Worm (Caenorhabditis elegans) whole organism, L4 larva: ENCODE data around the gene Y62H9A.2.

Experiments used
- F26F4.8 ChIP-seq: fragments of 200-800 bp; sonication (Bioruptor generic); conservative IDR thresholded peaks from 2 replicates; pipeline ENCODE4 v1.3.6; 2022; ENCODE audit warnings: missing genetic modification characterization, missing compliant biosample characterization
- F49E8.2 ChIP-seq: sonication (generic microtip); optimal IDR thresholded peaks from 2 replicates; lab custom pipeline; 2016; ENCODE audit warnings: missing compliant biosample characterization, mild to moderate bottlenecking, missing genetic modification characterization, borderline replicate concordance
- R02D3.7 ChIP-seq: fragments of 150-350 bp; sonication (generic microtip); optimal IDR thresholded peaks from 3 replicates; lab custom pipeline; 2014; ENCODE audit warnings: missing biosample characterization, missing genetic modification characterization
- T26A8.4 ChIP-seq: fragments of 200-800 bp; sonication (Bioruptor generic); IDR thresholded peaks from 2 replicates; pipeline ENCODE4 v1.3.6; 2022; ENCODE audit warnings: missing genetic modification characterization, missing compliant biosample characterization
- Y75B8A.6 ChIP-seq: fragments of 200-800 bp; sonication (Bioruptor generic); IDR thresholded peaks from 2 replicates; pipeline ENCODE4 v1.3.6; 2022; ENCODE audit warnings: missing genetic modification reagents, missing genetic modification characterization, missing compliant biosample characterization
- ZK337.2 ChIP-seq: fragments of 200-800 bp; sonication (Bioruptor generic); IDR thresholded peaks from 2 replicates; pipeline ENCODE4 v1.3.6; 2022; ENCODE audit warnings: missing genetic modification reagents, missing genetic modification characterization, missing compliant biosample characterization
- aha-1 ChIP-seq: fragments of 150-350 bp; peaks from one replicate; lab custom pipeline; 2014; ENCODE audit warnings: missing biosample characterization, missing genetic modification characterization
- ama-1 ChIP-seq: fragments of 150-350 bp; optimal IDR thresholded peaks from 2 replicates; lab custom pipeline; 2014; ENCODE audit warnings: inconsistent platforms, mixed read lengths
- arid-1 ChIP-seq: fragments of 200-800 bp; sonication (Bioruptor generic); conservative IDR thresholded peaks from 2 replicates; pipeline ENCODE4 v1.3.6; 2022; ENCODE audit warnings: missing genetic modification reagents, missing genetic modification characterization, missing compliant biosample characterization
- attf-4 ChIP-seq: sonication (generic microtip); optimal IDR thresholded peaks from 3 replicates; lab custom pipeline; 2017; ENCODE audit warnings: missing biosample characterization, missing genetic modification characterization
- ceh-20 ChIP-seq: fragments of 200-800 bp; sonication (Bioruptor generic); IDR thresholded peaks from 2 replicates; pipeline ENCODE4 v1.3.6; 2022; ENCODE audit warnings: missing genetic modification reagents, missing genetic modification characterization, missing compliant biosample characterization
- ceh-32 ChIP-seq: sonication (generic microtip); optimal IDR thresholded peaks from 2 replicates; lab custom pipeline; 2016; ENCODE audit warnings: mild to moderate bottlenecking, missing genetic modification characterization, missing compliant biosample characterization; ENCODE audit not compliant: poor library complexity
- ceh-44 ChIP-seq: fragments of 200-800 bp; sonication (Bioruptor generic); IDR thresholded peaks from 2 replicates; pipeline ENCODE4 v1.3.6; 2022; ENCODE audit warnings: missing genetic modification reagents, missing genetic modification characterization, missing compliant biosample characterization
- ceh-62 ChIP-seq: sonication (generic microtip); optimal IDR thresholded peaks from 2 replicates; lab custom pipeline; 2017; ENCODE audit warnings: missing biosample characterization, missing genetic modification characterization
- ceh-82 ChIP-seq: sonication (generic microtip); optimal IDR thresholded peaks from 2 replicates; lab custom pipeline; 2017; ENCODE audit warnings: missing biosample characterization, missing genetic modification characterization
- ces-1 ChIP-seq: fragments of 150-350 bp; sonication (generic microtip); optimal IDR thresholded peaks from 4 replicates; lab custom pipeline; 2014; ENCODE audit warnings: missing biosample characterization, missing genetic modification reagents, missing genetic modification characterization
- cey-2 ChIP-seq: sonication (generic microtip); optimal IDR thresholded peaks from 3 replicates; lab custom pipeline; 2017; ENCODE audit warnings: missing genetic modification characterization, mild to moderate bottlenecking, missing compliant biosample characterization, antibody characterized with exemption, borderline replicate concordance; ENCODE audit not compliant: insufficient read depth
- ctbp-1 ChIP-seq: fragments of 200-800 bp; sonication (Bioruptor generic); IDR thresholded peaks from 2 replicates; pipeline ENCODE4 v1.3.6; 2022; ENCODE audit warnings: missing genetic modification reagents, missing genetic modification characterization, missing compliant biosample characterization
- daf-16 ChIP-seq, 3 experiments: sonication (generic microtip); optimal IDR thresholded peaks; 2 replicates each; lab custom pipeline; 2016 to 2017; ENCODE audit warnings: missing genetic modification characterization in 3 of 3, missing genetic modification reagents in 3 of 3, mild to moderate bottlenecking in 2 of 3, missing compliant biosample characterization in 2 of 3, missing biosample characterization in 1 of 3, moderate library complexity in 1 of 3
- dmd-8 ChIP-seq: fragments of 200-800 bp; sonication (Bioruptor generic); IDR thresholded peaks from 2 replicates; pipeline ENCODE4 v1.3.6; 2022; ENCODE audit warnings: missing genetic modification characterization, missing compliant biosample characterization
- dmd-9 ChIP-seq: fragments of 200-800 bp; sonication (Bioruptor generic); IDR thresholded peaks from 2 replicates; pipeline ENCODE4 v1.3.6; 2022; ENCODE audit warnings: missing genetic modification reagents, missing genetic modification characterization, missing compliant biosample characterization
- duxl-1 ChIP-seq: sonication (generic microtip); optimal IDR thresholded peaks from 2 replicates; lab custom pipeline; 2016; ENCODE audit warnings: mild to moderate bottlenecking, missing genetic modification characterization, moderate library complexity, missing compliant biosample characterization; ENCODE audit not compliant: poor library complexity
- egl-43 ChIP-seq: fragments of 200-800 bp; sonication (Bioruptor generic); IDR thresholded peaks from 2 replicates; pipeline ENCODE4 v1.3.6; 2022; ENCODE audit warnings: missing genetic modification reagents, missing genetic modification characterization, missing compliant biosample characterization
- fkh-10 ChIP-seq: fragments of 150-350 bp; optimal IDR thresholded peaks from 2 replicates; lab custom pipeline; 2014; ENCODE audit warnings: missing biosample characterization, missing genetic modification reagents, missing genetic modification characterization
- hif-1 ChIP-seq, 2 experiments: sonication (generic microtip); optimal IDR thresholded peaks; 2 replicates each; lab custom pipeline; 2016 to 2017; ENCODE audit warnings: missing compliant biosample characterization in 2 of 2, missing genetic modification characterization in 2 of 2, missing genetic modification reagents in 2 of 2, missing genotype in 2 of 2, mild to moderate bottlenecking in 1 of 2
- hlh-11 ChIP-seq: fragments of 200-800 bp; sonication (Bioruptor generic); optimal IDR thresholded peaks from 2 replicates; lab custom pipeline; 2018; ENCODE audit warnings: mild to moderate bottlenecking, missing genetic modification characterization, missing compliant biosample characterization
- lin-1 ChIP-seq: fragments of 200-800 bp; sonication (Bioruptor generic); IDR thresholded peaks from 2 replicates; pipeline ENCODE4 v1.3.6; 2022; ENCODE audit warnings: missing genetic modification reagents, missing genetic modification characterization, missing compliant biosample characterization
- lin-15B ChIP-seq: fragments of 150-350 bp; sonication (generic microtip); optimal IDR thresholded peaks from 3 replicates; lab custom pipeline; 2014; ENCODE audit warnings: missing biosample characterization, missing genetic modification characterization
- lin-29 ChIP-seq: fragments of 200-800 bp; sonication (Bioruptor generic); IDR thresholded peaks from 2 replicates; pipeline ENCODE4 v1.3.6; 2022; ENCODE audit warnings: missing genetic modification reagents, missing genetic modification characterization, missing compliant biosample characterization
- lin-38 ChIP-seq: fragments of 200-800 bp; sonication (Bioruptor generic); IDR thresholded peaks from 2 replicates; pipeline ENCODE4 v1.3.6; 2022; ENCODE audit warnings: missing genetic modification reagents, missing genetic modification characterization, missing compliant biosample characterization
- madf-5 ChIP-seq, 2 experiments: fragments of 200-800 bp; sonication (Bioruptor generic); IDR thresholded peaks; 2 replicates each; pipeline ENCODE4 v1.3.6; 2022; ENCODE audit warnings: missing compliant biosample characterization in 2 of 2, missing genetic modification characterization in 2 of 2
- mdl-1 ChIP-seq, 2 experiments: fragments of 150-350 bp in 1 of 2; sonication (generic microtip) in 1 of 2; optimal IDR thresholded peaks; 2 replicates each; lab custom pipeline; 2014 to 2017; ENCODE audit warnings: missing biosample characterization in 2 of 2, missing genetic modification characterization in 2 of 2
- mep-1 ChIP-seq: fragments of 150-350 bp; sonication (generic microtip); optimal IDR thresholded peaks from 3 replicates; lab custom pipeline; 2014; ENCODE audit warnings: missing biosample characterization, missing genetic modification characterization
- nhr-10 ChIP-seq: fragments of 150-350 bp; optimal IDR thresholded peaks from 2 replicates; lab custom pipeline; 2014; ENCODE audit warnings: missing biosample characterization, missing genetic modification characterization
- nhr-11 ChIP-seq: fragments of 150-350 bp; optimal IDR thresholded peaks from 2 replicates; lab custom pipeline; 2014; ENCODE audit warnings: missing biosample characterization, missing genetic modification characterization
- nhr-111 ChIP-seq: fragments of 200-800 bp; sonication (Bioruptor generic); optimal IDR thresholded peaks from 2 replicates; lab custom pipeline; 2018; ENCODE audit warnings: mild to moderate bottlenecking, missing genetic modification characterization, missing compliant biosample characterization
- nhr-237 ChIP-seq: sonication (generic microtip); optimal IDR thresholded peaks from 2 replicates; lab custom pipeline; 2017; ENCODE audit warnings: missing biosample characterization, missing genetic modification characterization
- nhr-25 ChIP-seq: sonication (generic microtip); optimal IDR thresholded peaks from 2 replicates; lab custom pipeline; 2017; ENCODE audit warnings: missing genetic modification characterization, mild to moderate bottlenecking, missing compliant biosample characterization, antibody characterized with exemption, moderate library complexity, borderline replicate concordance; ENCODE audit not compliant: insufficient read depth
- nhr-28 ChIP-seq: fragments of 150-350 bp; optimal IDR thresholded peaks from 2 replicates; lab custom pipeline; 2014; ENCODE audit warnings: missing biosample characterization, missing genetic modification characterization
- nhr-48 ChIP-seq: sonication (generic microtip); optimal IDR thresholded peaks from 2 replicates; lab custom pipeline; 2016; ENCODE audit warnings: mild to moderate bottlenecking, missing genetic modification characterization, missing compliant biosample characterization
- nhr-6 ChIP-seq: fragments of 150-350 bp; optimal IDR thresholded peaks from 2 replicates; lab custom pipeline; 2014; ENCODE audit warnings: missing biosample characterization, missing genetic modification characterization
- nhr-76 ChIP-seq: fragments of 150-350 bp; optimal IDR thresholded peaks from 2 replicates; lab custom pipeline; 2014; ENCODE audit warnings: missing biosample characterization, missing genetic modification characterization
- php-3 ChIP-seq: fragments of 200-800 bp; sonication (Bioruptor generic); IDR thresholded peaks from 2 replicates; pipeline ENCODE4 v1.3.6; 2022; ENCODE audit warnings: missing genetic modification reagents, missing genetic modification characterization, missing compliant biosample characterization
- pqm-1 ChIP-seq: sonication (generic microtip); optimal IDR thresholded peaks from 2 replicates; lab custom pipeline; 2017; ENCODE audit warnings: missing biosample characterization, missing genetic modification characterization
- rbr-2 ChIP-seq: sonication (generic microtip); optimal IDR thresholded peaks from 2 replicates; lab custom pipeline; 2016; ENCODE audit warnings: missing genotype, missing genetic modification characterization, missing compliant biosample characterization
- sdz-12 ChIP-seq: fragments of 200-800 bp; sonication (Bioruptor generic); optimal IDR thresholded peaks from 2 replicates; lab custom pipeline; 2018; ENCODE audit warnings: mild to moderate bottlenecking, missing genetic modification characterization, missing compliant biosample characterization
- snpc-1.2 ChIP-seq: fragments of 200-800 bp; sonication (Bioruptor generic); IDR thresholded peaks from 2 replicates; pipeline ENCODE4 v1.3.6; 2022; ENCODE audit warnings: missing genetic modification reagents, missing genetic modification characterization, missing compliant biosample characterization
- unc-130 ChIP-seq: sonication (generic microtip); optimal IDR thresholded peaks from 2 replicates; lab custom pipeline; 2016; ENCODE audit warnings: missing genetic modification reagents, missing genetic modification characterization, missing compliant biosample characterization
- unc-39 ChIP-seq: sonication (generic microtip); optimal IDR thresholded peaks from 2 replicates; lab custom pipeline; 2017; ENCODE audit warnings: missing biosample characterization, missing genetic modification characterization
- zag-1 ChIP-seq: fragments of 150-350 bp; optimal IDR thresholded peaks from 2 replicates; lab custom pipeline; 2014; ENCODE audit warnings: missing biosample characterization, missing genetic modification characterization
- zfp-3 ChIP-seq: fragments of 200-800 bp; sonication (Bioruptor generic); conservative IDR thresholded peaks from 2 replicates; pipeline ENCODE4 v1.3.6; 2022; ENCODE audit warnings: missing genetic modification reagents, missing genetic modification characterization, missing compliant biosample characterization
- ztf-7 ChIP-seq: fragments of 150-350 bp; optimal IDR thresholded peaks from 2 replicates; lab custom pipeline; 2014; ENCODE audit warnings: missing biosample characterization, missing genetic modification characterization

The Y62H9A.2 gene

DNA sequence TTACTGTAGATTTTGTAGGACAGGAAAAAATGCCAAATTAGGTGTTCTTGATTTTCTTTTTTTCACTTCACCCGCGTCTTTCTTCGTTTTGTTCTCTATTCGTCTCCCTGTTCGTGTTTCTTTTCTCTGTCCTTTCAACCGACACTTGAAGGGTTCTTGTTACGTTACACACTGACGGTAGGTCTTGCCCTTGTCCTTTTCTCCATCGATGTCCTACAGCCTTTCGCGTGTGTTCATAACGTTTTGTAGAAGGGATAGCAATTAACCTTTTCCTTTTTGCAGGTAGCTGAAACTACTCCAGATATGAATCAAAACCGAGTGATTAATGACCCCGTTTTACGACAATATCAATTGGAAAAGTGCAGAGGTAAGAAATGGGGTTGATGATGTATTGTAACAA, 46.1 kb upstream of the Y62H9A.2 start, which contains the start of gene F55G7.1:
Gene F55G7.1 (plus strand): TSS at position 276 of the 400 bp plus-strand sequence.
- peak; percentile 95 for TF ChIP-seq duxl-1
- no peak for TF ChIP-seq nhr-11 (tag; lab: Kevin White, UChicago)
- TF ChIP-seq T26A8.4 = no peak
- TF ChIP-seq zfp-3 = no peak
- TF ChIP-seq nhr-10 (tag; lab: Kevin White, UChicago) = peak; percentile 30
- TF ChIP-seq egl-43 (GFP tag; lab: Robert Waterston, UW) = no peak
- no peak for TF ChIP-seq ces-1 (GFP tag; lab: Kevin White, UChicago)
- no peak for TF ChIP-seq nhr-237 (tag; lab: Kevin White, UChicago)
- no peak for TF ChIP-seq mdl-1 (tag; optimal IDR thresholded peaks at IDR 0.05; lab: Kevin White, UChicago)
- no peak for TF ChIP-seq Y75B8A.6
- TF ChIP-seq nhr-6 (tag; lab: Kevin White, UChicago) = no peak
- TF ChIP-seq ama-1 = no peak
- no peak for TF ChIP-seq unc-130
- no peak for TF ChIP-seq lin-1 (GFP tag; lab: Robert Waterston, UW)
- TF ChIP-seq ztf-7 (tag; lab: Kevin White, UChicago) = peak; percentile 71
- TF ChIP-seq snpc-1.2 (GFP tag; lab: Robert Waterston, UW) = no peak
- TF ChIP-seq daf-16 (GFP tag; optimal IDR thresholded peaks at IDR 0.05; lab: Kevin White, UChicago) = peak in 1 of 2 experiments; percentile 47
- TF ChIP-seq daf-16 (tag; optimal IDR thresholded peaks at IDR 0.05; lab: Kevin White, UChicago) = peak; percentile 50
- TF ChIP-seq aha-1 (tag; lab: Kevin White, UChicago) = peak; percentile 97
- no peak for TF ChIP-seq F49E8.2
- TF ChIP-seq hif-1 (tag; optimal IDR thresholded peaks at IDR 0.05; lab: Kevin White, UChicago) = no peak
- TF ChIP-seq ctbp-1 (GFP tag; lab: Robert Waterston, UW) = no peak
- TF ChIP-seq nhr-28 (tag; lab: Kevin White, UChicago) = peak; percentile 45
- TF ChIP-seq cey-2 (tag; lab: Kevin White, UChicago) = no peak
- no peak for TF ChIP-seq attf-4 (tag; lab: Kevin White, UChicago)
- TF ChIP-seq F26F4.8 = no peak
- no peak for TF ChIP-seq mep-1
- TF ChIP-seq zag-1 (tag; lab: Kevin White, UChicago) = no peak
- 0 out of 2 replicates have a peak, but pooled peaks have one; percentile 7 for TF ChIP-seq php-3 (GFP tag; lab: Robert Waterston, UW)
- TF ChIP-seq dmd-8 (GFP tag; lab: Robert Waterston, UW) = no peak
- no peak for TF ChIP-seq lin-29 (GFP tag; lab: Robert Waterston, UW)
- TF ChIP-seq nhr-111 (GFP tag; lab: Kevin White, UChicago) = no peak
- TF ChIP-seq ceh-20 (GFP tag; lab: Robert Waterston, UW) = 0 out of 2 replicates have a peak, but pooled peaks have one; percentile 37
- no peak for TF ChIP-seq nhr-76
- peak; percentile 13 for TF ChIP-seq nhr-48 (tag; lab: Kevin White, UChicago)
- no peak for TF ChIP-seq ceh-32
- TF ChIP-seq hlh-11 (tag; lab: Kevin White, UChicago) = no peak
- TF ChIP-seq rbr-2 = peak; percentile 68
- no peak for TF ChIP-seq arid-1 (GFP tag; lab: Robert Waterston, UW)
- no peak for TF ChIP-seq sdz-12 (GFP tag; lab: Kevin White, UChicago)
- TF ChIP-seq pqm-1 = no peak
- TF ChIP-seq dmd-9 (GFP tag; lab: Robert Waterston, UW) = no peak
- TF ChIP-seq ceh-44 (GFP tag; lab: Robert Waterston, UW) = peak; percentile 20; the same call in 1 of the 2 replicates
- no peak for TF ChIP-seq lin-15B
- no peak for TF ChIP-seq madf-5 (GFP tag; IDR thresholded peaks at IDR 0.05; lab: Robert Waterston, UW)
- no peak for TF ChIP-seq R02D3.7 (tag; lab: Kevin White, UChicago)
- TF ChIP-seq ceh-62 (tag; lab: Kevin White, UChicago) = no peak
- no peak for TF ChIP-seq fkh-10 (GFP tag; lab: Kevin White, UChicago)
- TF ChIP-seq lin-38 (GFP tag; lab: Robert Waterston, UW) = no peak
- TF ChIP-seq ceh-82 = no peak
- no peak for TF ChIP-seq ZK337.2 (GFP tag; lab: Robert Waterston, UW)
- no peak for TF ChIP-seq unc-39
- no peak for TF ChIP-seq nhr-25 (tag; lab: Kevin White, UChicago)
